Worm (Caenorhabditis elegans): ENCODE measurements around the gene C13A2.12.

C13A2.12 gene

DNA sequence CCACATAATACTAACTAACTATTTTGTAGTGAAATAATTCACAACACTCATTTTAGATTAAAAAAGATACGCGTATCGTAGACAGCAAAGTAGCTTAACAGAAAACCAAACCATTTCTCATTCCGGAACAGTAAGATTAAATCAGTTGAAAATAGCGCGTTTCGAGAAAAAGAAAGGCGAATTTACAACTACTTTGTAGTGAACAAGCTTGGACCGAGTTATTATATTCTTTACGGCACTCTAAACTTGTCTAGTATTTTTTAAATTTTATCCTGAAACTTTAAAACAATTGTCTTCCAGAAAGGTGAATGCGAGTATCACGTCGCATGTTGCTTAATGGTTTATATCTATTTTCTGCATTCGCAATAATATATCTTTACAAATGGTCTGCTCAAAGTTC, 20.0 kb downstream of the C13A2.12 start, which contains the start of gene C13A2.4:
TSS of gene C13A2.4 (plus strand) at position 301 of the 400 bp plus-strand sequence.
- TF ChIP-seq mab-5 (tag; optimal IDR thresholded peaks at IDR 0.05): no peak
- TF ChIP-seq egl-27 (tag; optimal IDR thresholded peaks at IDR 0.05): no peak
- TF ChIP-seq peb-1 (tag; optimal IDR thresholded peaks at IDR 0.05): no peak
- TF ChIP-seq nhr-21 (tag; optimal IDR thresholded peaks at IDR 0.05): no peak
- TF ChIP-seq nhr-237 (tag; optimal IDR thresholded peaks at IDR 0.05): no peak
- no peak for TF ChIP-seq elt-1 (tag; optimal IDR thresholded peaks at IDR 0.05)
- no peak for TF ChIP-seq crh-2 (tag; optimal IDR thresholded peaks at IDR 0.05)

DNA sequence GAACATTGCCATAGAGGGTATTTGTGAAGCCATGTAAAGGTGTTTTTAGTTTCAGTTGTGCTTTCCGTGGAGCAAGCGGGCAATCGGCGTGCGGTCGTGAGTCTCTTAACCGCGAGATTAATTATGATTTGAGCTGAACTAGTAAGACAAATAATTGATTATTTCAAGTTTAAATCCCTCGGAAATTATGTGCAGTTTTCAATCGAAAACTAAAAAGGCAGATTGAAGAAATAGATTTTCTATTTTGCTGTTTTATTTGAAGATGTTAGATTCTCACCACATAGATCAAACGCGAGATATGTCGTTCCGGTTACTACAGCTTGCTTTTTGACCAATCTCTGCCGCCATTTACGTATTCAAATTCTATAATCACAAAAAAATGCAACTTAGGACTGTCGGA, 23.0 kb downstream of the C13A2.12 start, which contains the start of gene C13A2.3:
TSS of gene C13A2.3 (plus strand) at position 301 of the 400 bp plus-strand sequence.
- TF ChIP-seq crh-2 (tag; optimal IDR thresholded peaks at IDR 0.05) (no peak), ama-1 (optimal IDR thresholded peaks at IDR 0.05) (no peak), ZK546.5 (tag; optimal IDR thresholded peaks at IDR 0.05) (no peak), mdl-1 (tag; optimal IDR thresholded peaks at IDR 0.05) (no peak), lsy-2 (tag; optimal IDR thresholded peaks at IDR 0.05) (no peak), lin-13 (GFP tag; optimal IDR thresholded peaks at IDR 0.05) (no peak), ceh-16 (tag; optimal IDR thresholded peaks at IDR 0.05) (no peak)

DNA sequence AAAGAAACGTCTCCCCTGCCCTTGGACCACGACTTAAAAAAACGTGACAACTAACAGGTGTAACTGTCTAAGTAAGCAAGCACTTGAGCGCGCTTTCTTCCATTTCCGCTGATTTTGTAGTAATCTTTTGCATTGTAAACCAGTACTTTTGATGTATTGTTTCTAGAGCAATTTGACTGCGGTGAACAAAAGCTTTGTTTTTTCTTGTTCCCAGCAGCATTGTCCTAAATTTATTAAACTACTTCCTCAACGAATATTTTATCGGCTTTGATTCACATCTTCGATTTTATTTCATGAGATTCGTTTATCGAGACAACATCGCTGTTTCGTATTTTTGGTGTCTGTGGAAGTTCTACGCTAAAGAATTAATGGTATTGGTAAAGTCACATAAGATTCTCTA, 29.6 kb downstream of the C13A2.12 start, which contains the start of gene C13A2.1:
TSS of gene C13A2.1 (plus strand) at position 301 of the 400 bp plus-strand sequence.
- no peak for TF ChIP-seq alr-1 (tag; optimal IDR thresholded peaks at IDR 0.05)
- TF ChIP-seq elt-1 (tag; optimal IDR thresholded peaks at IDR 0.05): peak; percentile 6

DNA sequence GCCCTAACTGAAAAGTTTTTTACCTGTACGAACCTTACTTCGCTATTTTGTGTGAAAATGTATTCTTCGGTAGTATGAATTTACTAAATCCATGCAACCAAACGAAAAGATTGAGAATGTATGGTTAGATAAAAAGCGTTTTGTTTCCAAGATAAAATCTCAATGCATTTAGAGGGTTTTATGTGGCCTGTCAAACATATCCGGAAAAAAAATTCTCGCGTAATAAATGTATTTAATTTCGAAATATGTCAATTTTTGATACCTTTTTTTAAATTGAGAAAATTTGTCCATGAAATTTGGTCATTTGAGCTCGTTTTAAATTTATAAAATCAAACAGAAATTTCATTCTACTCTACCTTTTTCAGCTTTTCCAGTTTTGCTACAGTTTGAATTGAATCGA, 36.2 kb downstream of the C13A2.12 start, which contains the start of gene F07G11.4:
TSS of gene F07G11.4 (minus strand) at position 101 of the 400 bp plus-strand sequence.
- TF ChIP-seq nhr-10 (tag; optimal IDR thresholded peaks at IDR 0.05) (no peak), mab-5 (tag; optimal IDR thresholded peaks at IDR 0.05) (no peak), ztf-4 (tag; optimal IDR thresholded peaks at IDR 0.05) (no peak), lsy-2 (tag; optimal IDR thresholded peaks at IDR 0.05) (no peak), nhr-237 (tag; optimal IDR thresholded peaks at IDR 0.05) (no peak), nhr-25 (tag; optimal IDR thresholded peaks at IDR 0.05) (no peak), nhr-23 (tag; optimal IDR thresholded peaks at IDR 0.05) (no peak), crh-2 (tag; optimal IDR thresholded peaks at IDR 0.05) (no peak), nhr-11 (tag; optimal IDR thresholded peaks at IDR 0.05) (no peak), nhr-21 (tag; optimal IDR thresholded peaks at IDR 0.05) (no peak), peb-1 (tag; optimal IDR thresholded peaks at IDR 0.05) (no peak), snpc-4 (tag; optimal IDR thresholded peaks at IDR 0.05) (no peak), C34F6.9 (tag; optimal IDR thresholded peaks at IDR 0.05) (no peak), sma-3 (GFP tag; optimal IDR thresholded peaks at IDR 0.05) (no peak)

DNA sequence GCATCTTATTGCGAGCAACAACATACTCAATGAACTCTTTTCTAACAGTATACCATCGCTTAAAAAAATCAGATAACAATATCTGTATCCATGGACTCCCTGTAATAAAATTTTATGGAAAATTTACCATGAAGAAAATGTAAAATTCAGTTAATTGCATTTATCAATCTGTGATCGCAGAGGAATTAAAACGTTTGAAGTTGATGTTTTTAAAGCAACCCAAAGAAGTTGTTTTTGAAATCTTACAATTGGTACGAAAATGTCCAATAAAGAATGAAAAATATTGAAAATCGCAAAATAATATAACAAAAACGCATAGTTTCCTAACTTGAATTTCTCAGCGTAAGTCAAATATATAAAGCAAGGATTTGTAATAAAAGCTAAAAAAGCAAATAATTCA, 38.2 kb downstream of the C13A2.12 start, which contains the start of gene srj-32:
TSS of gene srj-32 (minus strand) at position 101 of the 400 bp plus-strand sequence.
- no peak for TF ChIP-seq fos-1 (tag; optimal IDR thresholded peaks at IDR 0.05)
- TF ChIP-seq F13H6.1 (tag; optimal IDR thresholded peaks at IDR 0.05): no peak
- no peak for TF ChIP-seq snpc-4 (tag; optimal IDR thresholded peaks at IDR 0.05)
- TF ChIP-seq C34F6.9 (tag; optimal IDR thresholded peaks at IDR 0.05): no peak
- TF ChIP-seq sma-3 (GFP tag; optimal IDR thresholded peaks at IDR 0.05): no peak
- TF ChIP-seq nhr-10 (tag; optimal IDR thresholded peaks at IDR 0.05): no peak
- no peak for TF ChIP-seq gmeb-1 (tag; optimal IDR thresholded peaks at IDR 0.05)
- TF ChIP-seq nhr-129 (tag; optimal IDR thresholded peaks at IDR 0.05): no peak
- TF ChIP-seq ztf-11 (tag; optimal IDR thresholded peaks at IDR 0.05): no peak
- TF ChIP-seq mbf-1 (tag; optimal IDR thresholded peaks at IDR 0.05): no peak
- no peak for TF ChIP-seq Y55F3AM.14 (GFP tag; optimal IDR thresholded peaks at IDR 0.05)
- no peak for TF ChIP-seq ceh-16 (tag; optimal IDR thresholded peaks at IDR 0.05)
- TF ChIP-seq nhr-21 (tag; optimal IDR thresholded peaks at IDR 0.05): no peak

DNA sequence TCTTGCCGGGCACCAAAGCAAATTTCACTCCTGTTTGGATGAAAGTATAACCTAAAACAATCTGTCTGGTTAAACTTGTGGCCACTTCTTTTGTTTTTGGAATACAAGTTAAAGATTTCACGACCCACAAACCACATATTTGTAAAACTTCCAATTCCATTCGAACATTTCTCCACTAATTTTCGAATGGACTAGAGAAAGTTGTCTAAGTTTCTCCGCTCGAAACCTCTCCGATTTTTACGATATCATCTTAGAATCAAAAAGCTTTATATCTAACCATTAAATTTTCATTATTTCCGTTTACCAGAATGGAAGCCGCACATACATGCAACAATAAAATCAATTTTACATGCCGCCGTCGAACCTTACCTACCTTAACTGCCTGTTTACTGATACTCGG, 39.4 kb downstream of the C13A2.12 start, which contains the start of gene F07G11.3:
TSS of gene F07G11.3 (plus strand) at position 301 of the 400 bp plus-strand sequence.
- TF ChIP-seq nhr-11 (tag; optimal IDR thresholded peaks at IDR 0.05): no peak
- no peak for TF ChIP-seq sma-9 (GFP tag; optimal IDR thresholded peaks at IDR 0.05)
- no peak for TF ChIP-seq sma-9 (tag; optimal IDR thresholded peaks at IDR 0.05)
- no peak for TF ChIP-seq elt-3 (tag; optimal IDR thresholded peaks at IDR 0.05)
- no peak for TF ChIP-seq nhr-77 (tag; optimal IDR thresholded peaks at IDR 0.05)
- TF ChIP-seq nhr-21 (tag; optimal IDR thresholded peaks at IDR 0.05): no peak
- no peak for TF ChIP-seq blmp-1 (tag; optimal IDR thresholded peaks at IDR 0.05; ENCODE audit: insufficient read depth)
- no peak for TF ChIP-seq unc-39 (tag; optimal IDR thresholded peaks at IDR 0.05)

All from whole organism, L2 larva.